Worm (Caenorhabditis elegans) whole organism, mixed stage, embryonic: ENCODE measurements around the gene dgtr-1.

Source experiments
- blmp-1 ChIP-seq: fragments of 150-350 bp; optimal IDR thresholded peaks from 2 replicates; lab custom pipeline; 2014; ENCODE audit warnings: missing biosample characterization, missing genetic modification characterization
- ceh-43 ChIP-seq: fragments of 200-800 bp; sonication (Bioruptor generic); optimal IDR thresholded peaks from 2 replicates; lab custom pipeline; 2018; ENCODE audit warnings: mild to moderate bottlenecking, missing genetic modification characterization, moderate library complexity, missing compliant biosample characterization
- ham-2 ChIP-seq: fragments of 200-800 bp; sonication (Bioruptor generic); optimal IDR thresholded peaks from 2 replicates; lab custom pipeline; 2018; ENCODE audit warnings: mild to moderate bottlenecking, missing genetic modification characterization, missing compliant biosample characterization
- hlh-1 ChIP-seq: fragments of 150-350 bp; optimal IDR thresholded peaks from 2 replicates; lab custom pipeline; 2014; ENCODE audit warnings: missing biosample characterization, missing genetic modification reagents, missing genetic modification characterization
- mab-5 ChIP-seq: fragments of 150-350 bp; optimal IDR thresholded peaks from 2 replicates; lab custom pipeline; 2014; ENCODE audit warnings: missing biosample characterization, missing genetic modification characterization
- mep-1 ChIP-seq: fragments of 150-350 bp; optimal IDR thresholded peaks from 2 replicates; lab custom pipeline; 2017; ENCODE audit warnings: missing biosample characterization, missing genetic modification reagents, missing genetic modification characterization, inconsistent platforms
- nhr-12 ChIP-seq: fragments of 150-350 bp; optimal IDR thresholded peaks from 2 replicates; lab custom pipeline; 2014; ENCODE audit warnings: missing biosample characterization, missing genetic modification characterization
- nhr-76 ChIP-seq: sonication (generic microtip); optimal IDR thresholded peaks from 2 replicates; lab custom pipeline; 2017; ENCODE audit warnings: missing biosample characterization, missing genetic modification characterization
- unc-62 ChIP-seq: fragments of 150-350 bp; optimal IDR thresholded peaks from 2 replicates; lab custom pipeline; 2014; ENCODE audit warnings: missing biosample characterization, missing genetic modification reagents, missing genetic modification characterization

- TF ChIP-seq nhr-76 (tag; lab: Kevin White, UChicago) = no peak
- TF ChIP-seq mep-1 = no peak
- TF ChIP-seq nhr-12 (tag; lab: Kevin White, UChicago) = no peak
- TF ChIP-seq unc-62 (GFP tag; lab: Kevin White, UChicago) = no peak
- TF ChIP-seq ham-2 = no peak
- no peak for TF ChIP-seq blmp-1 (tag; lab: Kevin White, UChicago)
- TF ChIP-seq ceh-43 (GFP tag; lab: Kevin White, UChicago) = no peak
- no peak for TF ChIP-seq hlh-1 (tag; lab: Kevin White, UChicago)
- TF ChIP-seq mab-5 (tag; lab: Kevin White, UChicago) = no peak
Observed at ce11 chrV:6498441-6498840, 1.5 kb downstream of the dgtr-1 start.
